Fruit fly (Drosophila melanogaster): Measurements from ENCODE around the gene Taf12.

Taf12 gene

DNA sequence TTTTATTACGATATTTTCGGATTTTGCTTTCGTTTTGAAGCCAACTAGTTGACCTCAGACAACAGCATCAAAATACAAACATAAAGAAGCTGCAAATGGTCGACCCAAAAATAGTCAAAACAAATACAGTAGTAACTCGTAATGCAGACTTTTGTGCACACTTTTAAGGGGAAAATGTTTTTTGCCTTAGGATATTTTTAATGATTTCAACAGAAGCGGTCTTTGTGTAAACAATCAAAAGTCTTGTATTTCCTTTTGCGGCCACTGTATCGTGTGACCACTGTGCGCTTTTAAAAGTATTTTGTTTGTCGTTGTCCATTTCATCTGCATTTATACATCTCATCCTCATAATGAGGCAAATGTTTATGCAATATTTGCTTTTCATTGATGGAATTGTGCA lies 30.0 kb downstream of the Taf12 start (continued):
- TF ChIP-seq Gsc (GFP tag; IDR thresholded peaks at IDR 0.05) (peak; percentile 83), hkb (optimal IDR thresholded peaks at IDR 0.05) (no peak), hkb (GFP tag; IDR thresholded peaks at IDR 0.05) (peak; percentile 97), crol (GFP tag; IDR thresholded peaks at IDR 0.05) (peak; percentile 67), tup (GFP tag; optimal IDR thresholded peaks at IDR 0.05) (peak; percentile 93), CG5180 (GFP tag; optimal IDR thresholded peaks at IDR 0.05) (peak; percentile 83), tx (GFP tag; optimal IDR thresholded peaks at IDR 0.05) (peak; percentile 95), CG4360 (GFP tag; IDR thresholded peaks at IDR 0.05) (peak; percentile 59; the same call in 1 of the 2 replicates), zen (tag; optimal IDR thresholded peaks at IDR 0.05) (peak; percentile 86), oc (tag; optimal IDR thresholded peaks at IDR 0.05) (peak; percentile 93), CG6813 (GFP tag; optimal IDR thresholded peaks at IDR 0.05) (peak; percentile 93), CG17361 (GFP tag; IDR thresholded peaks at IDR 0.05) (peak; percentile 94), Sox100B (GFP tag; optimal IDR thresholded peaks at IDR 0.05) (peak; percentile 91), Nf-YB (GFP tag; optimal IDR thresholded peaks at IDR 0.05) (peak; percentile 71), CG15011 (GFP tag; optimal IDR thresholded peaks at IDR 0.05) (peak; percentile 91), Dp (GFP tag; optimal IDR thresholded peaks at IDR 0.05) (peak; percentile 17), Jarid2 (GFP tag; optimal IDR thresholded peaks at IDR 0.05) (peak; percentile 69), B-H2 (GFP tag; optimal IDR thresholded peaks at IDR 0.05) (peak; percentile 98), tgo (GFP tag; IDR thresholded peaks at IDR 0.05) (peak; percentile 97), Dek (tag; optimal IDR thresholded peaks at IDR 0.05) (peak; percentile 97), fu2 (GFP tag; optimal IDR thresholded peaks at IDR 0.05) (peak; percentile 97), eyg (GFP tag; optimal IDR thresholded peaks at IDR 0.05) (peak; percentile 96), H2.0 (GFP tag; IDR thresholded peaks at IDR 0.05) (peak; percentile 98), CG17912 (GFP tag; optimal IDR thresholded peaks at IDR 0.05) (peak; percentile 91), sima (GFP tag; optimal IDR thresholded peaks at IDR 0.05) (peak; percentile 84), CG17328 (GFP tag; IDR thresholded peaks at IDR 0.05) (peak; percentile 95), stwl (tag; optimal IDR thresholded peaks at IDR 0.05) (no peak), MESR4 (GFP tag; optimal IDR thresholded peaks at IDR 0.05) (peak; percentile 49), CG9876 (GFP tag; optimal IDR thresholded peaks at IDR 0.05) (peak; percentile 95), gfzf (GFP tag; optimal IDR thresholded peaks at IDR 0.05) (peak; percentile 0), CG2120 (GFP tag; optimal IDR thresholded peaks at IDR 0.05) (peak; percentile 99), C15 (GFP tag; IDR thresholded peaks at IDR 0.05) (peak; percentile 93), CG1233 (GFP tag; optimal IDR thresholded peaks at IDR 0.05) (peak; percentile 95), CG2678 (tag; optimal IDR thresholded peaks at IDR 0.05) (peak; percentile 97), Chrac-16 (GFP tag; optimal IDR thresholded peaks at IDR 0.05) (peak; percentile 95), dm (GFP tag; optimal IDR thresholded peaks at IDR 0.05) (peak; percentile 90), CG6683 (GFP tag; optimal IDR thresholded peaks at IDR 0.05) (peak; percentile 80), nerfin-1 (tag; optimal IDR thresholded peaks at IDR 0.05) (peak; percentile 81), Max (GFP tag; optimal IDR thresholded peaks at IDR 0.05) (peak; percentile 94), Hmx (GFP tag; optimal IDR thresholded peaks at IDR 0.05) (peak; percentile 90), CG8290 (GFP tag; optimal IDR thresholded peaks at IDR 0.05) (peak; percentile 81), CG8290 (tag; optimal IDR thresholded peaks at IDR 0.05) (peak; percentile 17 to 99), knrl (GFP tag; IDR thresholded peaks at IDR 0.05; ENCODE audit: partially characterized antibody) (no peak), CG17802 (tag; optimal IDR thresholded peaks at IDR 0.05) (peak; percentile 67), CG10543 (GFP tag; optimal IDR thresholded peaks at IDR 0.05) (peak; percentile 98), CG2889 (GFP tag; IDR thresholded peaks at IDR 0.05) (peak; percentile 95), amos (GFP tag; IDR thresholded peaks at IDR 0.05; ENCODE audit: partially characterized antibody) (no peak), Pdp1 (GFP tag; optimal IDR thresholded peaks at IDR 0.05) (peak; percentile 95 to 98), CG4404 (GFP tag; IDR thresholded peaks at IDR 0.05) (peak; percentile 94), HmgZ (tag; optimal IDR thresholded peaks at IDR 0.05) (peak; percentile 97), CG3281 (GFP tag; optimal IDR thresholded peaks at IDR 0.05) (peak; percentile 96)

All from whole organism, embryonic.